Worm (Caenorhabditis elegans) whole organism, L1 larva: ENCODE data around the gene T24C2.5.

Experiments
- C04F5.9 ChIP-seq: sonication (generic microtip); optimal IDR thresholded peaks from 2 replicates; lab custom pipeline; 2016; ENCODE audit warnings: missing genetic modification characterization, missing compliant biosample characterization
- C16A3.4 ChIP-seq: fragments of 150-350 bp; optimal IDR thresholded peaks from 2 replicates; lab custom pipeline; 2014; ENCODE audit warnings: missing biosample characterization, missing genetic modification characterization
- C34B4.2 ChIP-seq: sonication (generic microtip); optimal IDR thresholded peaks from 2 replicates; lab custom pipeline; 2017; ENCODE audit warnings: mild to moderate bottlenecking, missing genetic modification characterization, missing compliant biosample characterization
- aly-2 ChIP-seq: fragments of 150-350 bp; optimal IDR thresholded peaks from 2 replicates; lab custom pipeline; 2014; ENCODE audit warnings: missing biosample characterization, missing genetic modification characterization
- blmp-1 ChIP-seq: fragments of 150-350 bp; optimal IDR thresholded peaks from 2 replicates; lab custom pipeline; 2014; ENCODE audit warnings: missing biosample characterization, missing genetic modification characterization
- ceh-63 ChIP-seq: fragments of 200-800 bp; sonication (Bioruptor generic); optimal IDR thresholded peaks from 2 replicates; lab custom pipeline; 2018; ENCODE audit warnings: mild to moderate bottlenecking, missing genetic modification characterization, missing compliant biosample characterization
- ceh-8 ChIP-seq: fragments of 200-800 bp; sonication (Bioruptor generic); optimal IDR thresholded peaks from 2 replicates; lab custom pipeline; 2018; ENCODE audit warnings: mild to moderate bottlenecking, missing genetic modification characterization, moderate library complexity, missing compliant biosample characterization
- ceh-88 ChIP-seq: fragments of 200-800 bp; sonication (Bioruptor generic); IDR thresholded peaks from 2 replicates; pipeline ENCODE4 v1.3.6; 2022; ENCODE audit warnings: missing genetic modification characterization, missing compliant biosample characterization
- ceh-90 ChIP-seq: sonication (generic microtip); optimal IDR thresholded peaks from 2 replicates; lab custom pipeline; 2016; ENCODE audit warnings: missing genetic modification characterization, missing compliant biosample characterization
- efl-1 ChIP-seq, 4 experiments: fragments of 150-350 bp; optimal IDR thresholded peaks in 3 of 4; peaks in 1 of 4; 1 replicate in 1 of 4; 2 replicates in 3 of 4; lab custom pipeline; 2014; ENCODE audit warnings: missing biosample characterization in 2 of 4, missing genetic modification characterization in 2 of 4, missing genetic modification reagents in 2 of 4
- elt-3 ChIP-seq, 6 experiments: fragments of 150-350 bp in 1 of 6; sonication (generic microtip); optimal IDR thresholded peaks; 2 replicates each; lab custom pipeline; 2017 to 2018; ENCODE audit warnings: missing biosample characterization in 6 of 6, missing genetic modification characterization in 6 of 6, inconsistent platforms in 1 of 6
- fkh-10 ChIP-seq: sonication (generic microtip); optimal IDR thresholded peaks from 2 replicates; lab custom pipeline; 2017; ENCODE audit warnings: missing biosample characterization, missing genetic modification reagents, missing genetic modification characterization
- hlh-4 ChIP-seq: sonication (generic microtip); optimal IDR thresholded peaks from 2 replicates; lab custom pipeline; 2016; ENCODE audit warnings: mild to moderate bottlenecking, missing genetic modification characterization, missing compliant biosample characterization
- lin-14 ChIP-seq: fragments of 200-800 bp; sonication (Bioruptor generic); optimal IDR thresholded peaks from 2 replicates; lab custom pipeline; 2018; ENCODE audit warnings: mild to moderate bottlenecking, missing genetic modification characterization, moderate library complexity, missing compliant biosample characterization
- lir-3 ChIP-seq: sonication (generic microtip); optimal IDR thresholded peaks from 2 replicates; lab custom pipeline; 2016; ENCODE audit warnings: mild to moderate bottlenecking, missing genetic modification characterization, moderate library complexity, missing compliant biosample characterization; ENCODE audit not compliant: poor library complexity
- lsy-2 ChIP-seq, 2 experiments: fragments of 150-350 bp; optimal IDR thresholded peaks; 2 replicates each; lab custom pipeline; 2014; ENCODE audit warnings: missing biosample characterization in 2 of 2, missing genetic modification characterization in 2 of 2
- mef-2 ChIP-seq: fragments of 150-350 bp; optimal IDR thresholded peaks from 2 replicates; lab custom pipeline; 2014; ENCODE audit warnings: missing biosample characterization, missing genetic modification characterization
- mep-1 ChIP-seq: fragments of 150-350 bp; optimal IDR thresholded peaks from 2 replicates; lab custom pipeline; 2014; ENCODE audit warnings: missing biosample characterization, missing genetic modification characterization
- nhr-12 ChIP-seq: sonication (generic microtip); optimal IDR thresholded peaks from 2 replicates; lab custom pipeline; 2017; ENCODE audit warnings: missing biosample characterization, missing genetic modification characterization
- nhr-20 ChIP-seq: sonication (generic microtip); optimal IDR thresholded peaks from 2 replicates; lab custom pipeline; 2016; ENCODE audit warnings: mild to moderate bottlenecking, missing genetic modification characterization, missing compliant biosample characterization
- nhr-237 ChIP-seq: fragments of 150-350 bp; optimal IDR thresholded peaks from 2 replicates; lab custom pipeline; 2014; ENCODE audit warnings: missing biosample characterization, missing genetic modification characterization
- nhr-85 ChIP-seq: sonication (generic microtip); peaks from one replicate; lab custom pipeline; 2016; ENCODE audit warnings: missing genetic modification characterization, inconsistent platforms, missing compliant biosample characterization
- pag-3 ChIP-seq: sonication (generic microtip); optimal IDR thresholded peaks from 2 replicates; lab custom pipeline; 2017; ENCODE audit warnings: missing genetic modification characterization, mild to moderate bottlenecking, missing compliant biosample characterization, antibody characterized with exemption, borderline replicate concordance; ENCODE audit not compliant: insufficient read depth
- rnt-1 ChIP-seq: sonication (generic microtip); optimal IDR thresholded peaks from 2 replicates; lab custom pipeline; 2016; ENCODE audit warnings: mild to moderate bottlenecking, missing genetic modification characterization, moderate library complexity, missing compliant biosample characterization
- snpc-4 ChIP-seq: fragments of 150-350 bp; optimal IDR thresholded peaks from 2 replicates; lab custom pipeline; 2014; ENCODE audit warnings: missing biosample characterization, missing genetic modification characterization
- snu-23 ChIP-seq: sonication (generic microtip); optimal IDR thresholded peaks from 2 replicates; lab custom pipeline; 2016; ENCODE audit warnings: missing genetic modification characterization, missing compliant biosample characterization
- sup-37 ChIP-seq: fragments of 200-800 bp; sonication (Bioruptor generic); optimal IDR thresholded peaks from 2 replicates; lab custom pipeline; 2018; ENCODE audit warnings: mild to moderate bottlenecking, missing genetic modification characterization, missing compliant biosample characterization
- tlp-1 ChIP-seq: fragments of 150-350 bp; optimal IDR thresholded peaks from 2 replicates; lab custom pipeline; 2014; ENCODE audit warnings: missing biosample characterization, missing genetic modification characterization
- unc-30 ChIP-seq: sonication (generic microtip); optimal IDR thresholded peaks from 2 replicates; lab custom pipeline; 2017; ENCODE audit warnings: missing biosample characterization, missing genetic modification characterization
- unc-98 ChIP-seq: fragments of 200-800 bp; sonication (Bioruptor generic); IDR thresholded peaks from 2 replicates; pipeline ENCODE4 v1.3.6; 2022; ENCODE audit warnings: missing genetic modification characterization, missing compliant biosample characterization
- xbp-1 ChIP-seq: sonication (generic microtip); optimal IDR thresholded peaks from 2 replicates; lab custom pipeline; 2016; ENCODE audit warnings: missing genetic modification characterization, missing compliant biosample characterization
- zip-4 ChIP-seq: fragments of 200-800 bp; sonication (Bioruptor generic); optimal IDR thresholded peaks from 2 replicates; lab custom pipeline; 2018; ENCODE audit warnings: mild to moderate bottlenecking, missing genetic modification characterization, moderate library complexity, missing compliant biosample characterization
- ztf-4 ChIP-seq: fragments of 150-350 bp; optimal IDR thresholded peaks from 2 replicates; lab custom pipeline; 2014; ENCODE audit warnings: missing biosample characterization, missing genetic modification characterization

The T24C2.5 gene

ce11 chrX:14572419-14572818 is 38.2 kb downstream of the T24C2.5 start, which contains the start of gene lron-1:
lron-1 (plus strand) TSS chrX:14572719.
- no peak for TF ChIP-seq tlp-1 (tag; lab: Kevin White, UChicago)

- TF ChIP-seq nhr-85 (tag; lab: Kevin White, UChicago) (peak; percentile 94), mep-1 (tag; lab: Kevin White, UChicago) (peak; percentile 57), aly-2 (tag; lab: Kevin White, UChicago) (no peak), nhr-12 (tag; lab: Kevin White, UChicago) (no peak), efl-1 (optimal IDR thresholded peaks at IDR 0.05; lab: Kevin White, UChicago) (no peak), efl-1 (GFP tag; optimal IDR thresholded peaks at IDR 0.05 in 1 of 2; lab: Kevin White, UChicago) (peak in 1 of 2 experiments; percentile 0), rnt-1 (tag; lab: Kevin White, UChicago) (peak; percentile 4), lin-14 (peak; percentile 62), snu-23 (GFP tag; lab: Kevin White, UChicago) (peak; percentile 9), xbp-1 (tag; lab: Kevin White, UChicago) (no peak), ztf-4 (tag; lab: Kevin White, UChicago) (no peak), lsy-2 (tag; optimal IDR thresholded peaks at IDR 0.05; lab: Kevin White, UChicago) (peak in 1 of 2 experiments; percentile 16), unc-30 (tag; lab: Kevin White, UChicago) (no peak), elt-3 (tag; optimal IDR thresholded peaks at IDR 0.05; lab: Kevin White, UChicago) (peak in 2 of 6 experiments; percentile 68 to 75), blmp-1 (peak; percentile 97), nhr-20 (peak; percentile 37)
Measured at ce11 chrX:14575920-14576319, 41.7 kb downstream of the T24C2.5 start.

ce11 chrX:14577579-14578127 is 43.4 kb downstream of the T24C2.5 start, which contains the start of gene let-4:
let-4 (plus strand) TSS chrX:14577935.
- TF ChIP-seq unc-30 (tag; lab: Kevin White, UChicago): no peak
- no peak for TF ChIP-seq ceh-63
- TF ChIP-seq blmp-1: peak; percentile 61
- TF ChIP-seq fkh-10 (GFP tag; lab: Kevin White, UChicago): no peak
- no peak for TF ChIP-seq C34B4.2 (tag; lab: Kevin White, UChicago)

ce11 chrX:14580853-14581252 is 46.6 kb downstream of the T24C2.5 start:
- TF ChIP-seq lin-14 (no peak), blmp-1 (peak; percentile 99), sup-37 (GFP tag; lab: Kevin White, UChicago) (no peak), rnt-1 (tag; lab: Kevin White, UChicago) (no peak), C34B4.2 (tag; lab: Kevin White, UChicago) (no peak), pag-3 (tag; lab: Kevin White, UChicago) (no peak), unc-98 (no peak), hlh-4 (tag; lab: Kevin White, UChicago) (no peak), snpc-4 (tag; lab: Kevin White, UChicago) (no peak), elt-3 (tag; optimal IDR thresholded peaks at IDR 0.05; lab: Kevin White, UChicago) (peak in 1 of 6 experiments; percentile 17), zip-4 (GFP tag; lab: Kevin White, UChicago) (no peak)

- TF ChIP-seq lir-3: no peak
- TF ChIP-seq blmp-1: peak; percentile 91
- no peak for TF ChIP-seq snu-23 (GFP tag; lab: Kevin White, UChicago)
- TF ChIP-seq nhr-85 (tag; lab: Kevin White, UChicago): peak; percentile 72
- TF ChIP-seq hlh-4 (tag; lab: Kevin White, UChicago): no peak
- TF ChIP-seq ceh-90 (tag; lab: Kevin White, UChicago): no peak
- TF ChIP-seq ceh-88: no peak
- no peak for TF ChIP-seq nhr-237 (tag; lab: Kevin White, UChicago)
- TF ChIP-seq snpc-4 (tag; lab: Kevin White, UChicago): no peak
- no peak for TF ChIP-seq C16A3.4 (tag; lab: Kevin White, UChicago)
- no peak for TF ChIP-seq mef-2 (tag; lab: Kevin White, UChicago)
- TF ChIP-seq mep-1 (tag; lab: Kevin White, UChicago): peak; percentile 32
- TF ChIP-seq ceh-8 (GFP tag; lab: Kevin White, UChicago): no peak
- peak in 1 of 6 experiments; percentile 15 for TF ChIP-seq elt-3 (tag; optimal IDR thresholded peaks at IDR 0.05; lab: Kevin White, UChicago)
- no peak for TF ChIP-seq C04F5.9
- TF ChIP-seq nhr-20: no peak
- peak; percentile 39 for TF ChIP-seq lin-14
Measured at ce11 chrX:14581429-14581828, 47.2 kb downstream of the T24C2.5 start, which contains the start of gene sym-1. sym-1 (plus strand) TSS chrX:14581622.
